Fruit fly (Drosophila melanogaster): Measurements from ENCODE around the gene CG31815.

DNA sequence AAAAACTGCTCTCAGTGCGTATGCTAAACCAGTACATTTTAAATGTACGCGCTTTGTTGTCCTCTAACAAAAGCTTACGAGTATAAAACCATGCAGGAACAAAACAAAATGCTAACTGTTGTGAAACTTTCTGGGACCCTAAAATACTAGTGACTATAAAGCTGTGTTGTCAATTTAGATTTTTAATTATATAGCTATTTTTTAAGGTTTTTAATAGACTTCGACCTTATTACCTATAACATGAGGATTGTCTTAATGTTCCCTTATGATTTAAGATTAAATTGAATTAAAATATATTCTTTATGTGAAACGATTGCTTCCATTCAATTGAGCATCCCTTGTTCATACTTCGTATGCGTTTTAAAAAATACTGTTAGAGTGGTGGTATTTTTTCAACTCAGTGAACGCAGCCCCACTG is 51.1 kb downstream of the CG31815 start:
- TF ChIP-seq CG6854 (GFP tag; optimal IDR thresholded peaks at IDR 0.05) (no peak), fd59A (GFP tag; optimal IDR thresholded peaks at IDR 0.05) (no peak), dac (GFP tag; optimal IDR thresholded peaks at IDR 0.05) (no peak), esn (GFP tag; optimal IDR thresholded peaks at IDR 0.05) (peak; percentile 73), ss (GFP tag; optimal IDR thresholded peaks at IDR 0.05) (no peak), Lpt (GFP tag; optimal IDR thresholded peaks at IDR 0.05) (no peak), Smox (GFP tag; optimal IDR thresholded peaks at IDR 0.05) (no peak), CG3919 (GFP tag; optimal IDR thresholded peaks at IDR 0.05) (no peak), CG9139 (GFP tag; optimal IDR thresholded peaks at IDR 0.05) (no peak), vri (GFP tag; optimal IDR thresholded peaks at IDR 0.05) (no peak), CG31627 (GFP tag; optimal IDR thresholded peaks at IDR 0.05) (peak; percentile 62)
